Worm (Caenorhabditis elegans) whole organism, midembryonic: ENCODE data around the gene nhr-236.

Experiments used
- T22C8.4 ChIP-seq: fragments of 200-800 bp; sonication (Bioruptor generic); IDR thresholded peaks from 2 replicates; pipeline ENCODE4 v1.3.6; 2022; ENCODE audit warnings: missing genetic modification characterization, missing compliant biosample characterization
- cog-1 ChIP-seq: sonication (generic microtip); optimal IDR thresholded peaks from 2 replicates; lab custom pipeline; 2016; ENCODE audit warnings: missing genetic modification characterization, missing compliant biosample characterization
- flt-1 ChIP-seq: fragments of 200-800 bp; sonication (Bioruptor generic); IDR thresholded peaks from 2 replicates; pipeline ENCODE4 v1.3.6; 2022; ENCODE audit warnings: missing genetic modification characterization, missing compliant biosample characterization
- klf-2 ChIP-seq: fragments of 200-800 bp; sonication (Bioruptor generic); conservative IDR thresholded peaks from 2 replicates; pipeline ENCODE4 v1.3.6; 2022; ENCODE audit warnings: missing genetic modification reagents, missing genetic modification characterization, missing compliant biosample characterization
- med-1 ChIP-seq: sonication (generic microtip); optimal IDR thresholded peaks from 2 replicates; lab custom pipeline; 2017; ENCODE audit warnings: missing genetic modification characterization, mild to moderate bottlenecking, missing compliant biosample characterization, antibody characterized with exemption, missing genetic modification reagents; ENCODE audit not compliant: insufficient read depth
- ref-1 ChIP-seq: fragments of 200-800 bp; sonication (Bioruptor generic); conservative IDR thresholded peaks from 2 replicates; pipeline ENCODE4 v1.3.6; 2022; ENCODE audit warnings: missing genetic modification reagents, missing genetic modification characterization, missing compliant biosample characterization
- tab-1 ChIP-seq: fragments of 200-800 bp; sonication (Bioruptor generic); IDR thresholded peaks from 2 replicates; pipeline ENCODE4 v1.3.6; 2022; ENCODE audit warnings: missing genetic modification characterization, missing compliant biosample characterization
- ztf-23 ChIP-seq: fragments of 200-800 bp; sonication (Bioruptor generic); IDR thresholded peaks from 2 replicates; pipeline ENCODE4 v1.3.6; 2022; ENCODE audit warnings: missing genetic modification reagents, missing genetic modification characterization, missing compliant biosample characterization
- ztf-29 ChIP-seq: fragments of 200-800 bp; sonication (Bioruptor generic); IDR thresholded peaks from 2 replicates; pipeline ENCODE4 v1.3.6; 2022; ENCODE audit warnings: missing genetic modification reagents, missing genetic modification characterization, missing compliant biosample characterization

Gene nhr-236

ce11 chrIV:2329540-2329939 lies at the start of gene nhr-236:
TSS of gene nhr-236 (minus strand) at chrIV:2329640.
- no peak for TF ChIP-seq ztf-23
- TF ChIP-seq cog-1 (tag; lab: Kevin White, UChicago), result no peak
- no peak for TF ChIP-seq flt-1 (GFP tag; lab: Robert Waterston, UW)
- no peak for TF ChIP-seq med-1 (GFP tag; lab: Kevin White, UChicago)
- TF ChIP-seq ref-1, result no peak
- TF ChIP-seq klf-2, result no peak
- TF ChIP-seq ztf-29 (GFP tag; lab: Robert Waterston, UW), result no peak
- no peak for TF ChIP-seq tab-1
- TF ChIP-seq T22C8.4 (GFP tag; lab: Robert Waterston, UW), result no peak

- TF ChIP-seq klf-2 (no peak), tab-1 (no peak), T22C8.4 (GFP tag; lab: Robert Waterston, UW) (no peak), ztf-23 (no peak), ztf-29 (GFP tag; lab: Robert Waterston, UW) (no peak), flt-1 (GFP tag; lab: Robert Waterston, UW) (no peak), med-1 (GFP tag; lab: Kevin White, UChicago) (no peak), cog-1 (tag; lab: Kevin White, UChicago) (no peak), ref-1 (no peak)
These were observed 19.5 kb upstream of the nhr-236 start, which contains the start of the genes ppgn-1 and tftc-1 for ce11 chrIV:2348862-2349321. TSS of gene ppgn-1 (minus strand) at chrIV:2348912. TSS of gene tftc-1 (plus strand) at chrIV:2349271.

- TF ChIP-seq flt-1 (GFP tag; lab: Robert Waterston, UW) (no peak), med-1 (GFP tag; lab: Kevin White, UChicago) (no peak), T22C8.4 (GFP tag; lab: Robert Waterston, UW) (no peak), klf-2 (no peak), ref-1 (no peak), ztf-23 (no peak), cog-1 (tag; lab: Kevin White, UChicago) (no peak)
These were observed 4.6 kb upstream of the nhr-236 start for ce11 chrIV:2334012-2334411.

ce11 chrIV:2327317-2327716 lies 2.1 kb downstream of the nhr-236 start:
- no peak for TF ChIP-seq ztf-23

- no peak for TF ChIP-seq ztf-29 (GFP tag; lab: Robert Waterston, UW)
- no peak for TF ChIP-seq T22C8.4 (GFP tag; lab: Robert Waterston, UW)
- TF ChIP-seq ztf-23, result no peak
- TF ChIP-seq tab-1, result no peak
- no peak for TF ChIP-seq cog-1 (tag; lab: Kevin White, UChicago)
- TF ChIP-seq klf-2, result no peak
- no peak for TF ChIP-seq flt-1 (GFP tag; lab: Robert Waterston, UW)
- no peak for TF ChIP-seq ref-1
- no peak for TF ChIP-seq med-1 (GFP tag; lab: Kevin White, UChicago)
These were observed 6.4 kb downstream of the nhr-236 start, which contains the start of gene nsy-4 for ce11 chrIV:2322998-2323397. TSS of gene nsy-4 (plus strand) at chrIV:2323271.

- TF ChIP-seq tab-1, result no peak
- TF ChIP-seq cog-1 (tag; lab: Kevin White, UChicago), result no peak
- no peak for TF ChIP-seq flt-1 (GFP tag; lab: Robert Waterston, UW)
- TF ChIP-seq ztf-23, result no peak
- no peak for TF ChIP-seq ref-1
- TF ChIP-seq ztf-29 (GFP tag; lab: Robert Waterston, UW), result no peak
- no peak for TF ChIP-seq T22C8.4 (GFP tag; lab: Robert Waterston, UW)
These were observed 7.9 kb downstream of the nhr-236 start for ce11 chrIV:2321546-2321945.

ce11 chrIV:2320009-2320408 lies 9.4 kb downstream of the nhr-236 start:
- no peak for TF ChIP-seq tab-1
- TF ChIP-seq cog-1 (tag; lab: Kevin White, UChicago), result no peak

ce11 chrIV:2316796-2317195 lies 12.6 kb downstream of the nhr-236 start:
- TF ChIP-seq ztf-29 (GFP tag; lab: Robert Waterston, UW), result no peak
- TF ChIP-seq klf-2, result no peak
- no peak for TF ChIP-seq flt-1 (GFP tag; lab: Robert Waterston, UW)
- no peak for TF ChIP-seq tab-1
- no peak for TF ChIP-seq med-1 (GFP tag; lab: Kevin White, UChicago)
- TF ChIP-seq T22C8.4 (GFP tag; lab: Robert Waterston, UW), result no peak
- TF ChIP-seq ztf-23, result no peak
- no peak for TF ChIP-seq cog-1 (tag; lab: Kevin White, UChicago)
- TF ChIP-seq ref-1, result no peak

ce11 chrIV:2316273-2316672 lies 13.2 kb downstream of the nhr-236 start, which contains the start of gene Y38F2AL.12:
TSS of gene Y38F2AL.12 (plus strand) at chrIV:2316573.
- no peak for TF ChIP-seq ztf-23

ce11 chrIV:2315545-2315995 lies 13.9 kb downstream of the nhr-236 start, which contains the start of gene vha-3:
TSS of gene vha-3 (minus strand) at chrIV:2315945.
- TF ChIP-seq ztf-23 (no peak), ztf-29 (GFP tag; lab: Robert Waterston, UW) (0 out of 2 replicates have a peak, but pooled peaks have one; percentile 28)

- TF ChIP-seq tab-1, result no peak
- no peak for TF ChIP-seq klf-2
- no peak for TF ChIP-seq med-1 (GFP tag; lab: Kevin White, UChicago)
- TF ChIP-seq ref-1, result no peak
- TF ChIP-seq T22C8.4 (GFP tag; lab: Robert Waterston, UW), result no peak
- TF ChIP-seq ztf-23, result no peak
- no peak for TF ChIP-seq cog-1 (tag; lab: Kevin White, UChicago)
- no peak for TF ChIP-seq flt-1 (GFP tag; lab: Robert Waterston, UW)
- no peak for TF ChIP-seq ztf-29 (GFP tag; lab: Robert Waterston, UW)
These were observed 14.6 kb downstream of the nhr-236 start for ce11 chrIV:2314862-2315261.
